Fruit fly (Drosophila melanogaster): ENCODE measurements around the gene fz2.

fz2 gene

DNA sequence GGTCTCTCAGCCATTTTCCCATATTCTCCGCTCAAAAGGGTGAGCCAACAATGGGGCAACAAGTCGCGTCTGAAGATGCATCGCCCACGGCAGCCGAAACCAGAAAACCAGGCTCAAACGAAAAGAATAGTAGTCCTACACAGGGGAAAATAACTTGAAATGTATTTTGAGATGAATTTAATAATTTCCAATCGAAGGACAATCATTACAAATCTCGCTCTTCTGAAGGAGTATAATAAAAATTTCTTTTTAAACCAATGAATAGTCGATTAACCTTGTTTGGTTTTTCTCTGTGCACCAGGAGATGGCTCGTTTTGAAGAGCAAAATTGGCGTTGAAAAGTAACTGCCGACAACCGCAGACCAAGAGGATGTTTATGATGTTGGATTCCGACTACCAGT lies 75.3 kb downstream of the fz2 start (continued):
- TF ChIP-seq hkb (optimal IDR thresholded peaks at IDR 0.05) (no peak), hkb (GFP tag; IDR thresholded peaks at IDR 0.05) (peak; percentile 47; the same call in 1 of the 2 replicates), sr (GFP tag; IDR thresholded peaks at IDR 0.05) (no peak), Aef1 (GFP tag; IDR thresholded peaks at IDR 0.05) (0 out of 3 replicates have a peak, but pooled peaks have one; percentile 26), CG3065 (GFP tag; optimal IDR thresholded peaks at IDR 0.05) (no peak), CG18599 (GFP tag; optimal IDR thresholded peaks at IDR 0.05) (peak; percentile 55), CG1024 (GFP tag; IDR thresholded peaks at IDR 0.05) (0 out of 2 replicates have a peak, but pooled peaks have one; percentile 6), ro (GFP tag; IDR thresholded peaks at IDR 0.05) (no peak), CG17802 (tag; optimal IDR thresholded peaks at IDR 0.05) (no peak)

DNA sequence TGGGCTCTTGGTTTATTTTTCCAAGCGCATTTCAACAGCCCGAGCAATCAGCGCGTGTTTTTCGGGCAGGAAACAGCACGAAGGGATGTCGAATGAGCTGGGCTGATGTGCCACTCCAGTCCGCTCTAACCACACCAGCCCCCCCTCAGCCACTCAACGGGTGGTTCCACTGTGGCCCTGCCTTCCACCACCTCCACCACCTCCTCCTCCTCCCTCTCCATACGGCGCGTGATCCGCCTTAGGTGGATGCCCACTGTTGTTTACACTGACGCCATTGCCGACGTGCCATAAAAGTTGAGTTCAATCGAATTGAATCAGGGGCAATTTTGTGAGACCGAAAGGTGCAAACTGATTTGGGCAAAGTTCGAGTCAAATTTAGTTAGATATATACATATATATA lies 76.8 kb downstream of the fz2 start:
- TF ChIP-seq CG2199 (GFP tag; IDR thresholded peaks at IDR 0.05) (peak; percentile 31; the same call in 1 of the 3 replicates), CG7839 (tag; optimal IDR thresholded peaks at IDR 0.05) (no peak), z (GFP tag; IDR thresholded peaks at IDR 0.05) (0 out of 3 replicates have a peak, but pooled peaks have one; percentile 39), Hey (tag; optimal IDR thresholded peaks at IDR 0.05) (peak; percentile 74), grau (tag; optimal IDR thresholded peaks at IDR 0.05) (peak; percentile 51), Dref (GFP tag; IDR thresholded peaks at IDR 0.05) (0 out of 2 replicates have a peak, but pooled peaks have one; percentile 5), ind (GFP tag; optimal IDR thresholded peaks at IDR 0.05) (no peak), CG10543 (GFP tag; optimal IDR thresholded peaks at IDR 0.05) (peak; percentile 38), NFAT (GFP tag; IDR thresholded peaks at IDR 0.05) (0 out of 2 replicates have a peak, but pooled peaks have one; percentile 6), crol (GFP tag; IDR thresholded peaks at IDR 0.05) (peak; percentile 92), seq (GFP tag; IDR thresholded peaks at IDR 0.05) (no peak), run (tag; optimal IDR thresholded peaks at IDR 0.05) (peak; percentile 14), org-1 (GFP tag; optimal IDR thresholded peaks at IDR 0.05) (peak; percentile 8), Deaf1 (tag; optimal IDR thresholded peaks at IDR 0.05) (peak; percentile 5), hb (GFP tag; IDR thresholded peaks at IDR 0.05; ENCODE audit: partially characterized antibody) (no peak), tx (GFP tag; optimal IDR thresholded peaks at IDR 0.05) (no peak), H15 (GFP tag; IDR thresholded peaks at IDR 0.05) (0 out of 3 replicates have a peak, but pooled peaks have one; percentile 10), pum (GFP tag; optimal IDR thresholded peaks at IDR 0.05) (no peak), H2.0 (GFP tag; IDR thresholded peaks at IDR 0.05) (no peak), eyg (GFP tag; optimal IDR thresholded peaks at IDR 0.05) (no peak), Med (GFP tag) (peak; percentile 57), sr (GFP tag; IDR thresholded peaks at IDR 0.05) (0 out of 3 replicates have a peak, but pooled peaks have one; percentile 15), CG32767 (GFP tag; IDR thresholded peaks at IDR 0.05) (0 out of 2 replicates have a peak, but pooled peaks have one; percentile 23), kni (GFP tag; optimal IDR thresholded peaks at IDR 0.05) (peak; percentile 12), tll (GFP tag; optimal IDR thresholded peaks at IDR 0.05) (no peak), CG12219 (GFP tag; optimal IDR thresholded peaks at IDR 0.05) (no peak), lmd (GFP tag; IDR thresholded peaks at IDR 0.05) (0 out of 2 replicates have a peak, but pooled peaks have one; percentile 23), zfh1 (GFP tag; IDR thresholded peaks at IDR 0.05) (0 out of 3 replicates have a peak, but pooled peaks have one; percentile 4), Rfx (GFP tag; IDR thresholded peaks at IDR 0.05) (peak; percentile 7; the same call in 1 of the 2 replicates), CG12769 (tag; optimal IDR thresholded peaks at IDR 0.05) (peak; percentile 8), abd-A (tag; optimal IDR thresholded peaks at IDR 0.05) (peak; percentile 39)

DNA sequence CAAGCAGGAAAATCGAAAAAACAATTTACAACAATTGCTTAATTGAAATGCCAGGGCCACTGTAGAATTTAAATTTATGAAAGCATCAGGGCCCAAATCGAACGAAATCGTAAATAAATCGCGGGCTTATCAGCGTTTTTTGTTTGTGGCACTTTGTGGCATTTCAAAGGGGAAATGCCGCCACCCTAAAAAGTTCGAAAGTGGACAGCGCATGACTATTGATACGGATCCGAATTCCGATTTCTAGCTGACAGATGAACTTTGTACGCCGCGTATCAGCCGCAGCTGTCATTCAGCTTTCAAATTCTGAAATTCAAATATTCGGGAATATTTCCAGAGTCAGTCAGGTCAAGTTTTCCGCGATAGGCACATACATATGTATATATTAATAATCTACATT lies 78.9 kb downstream of the fz2 start:
- TF ChIP-seq CG10543 (GFP tag; optimal IDR thresholded peaks at IDR 0.05) (peak; percentile 4), sqz (GFP tag; optimal IDR thresholded peaks at IDR 0.05) (peak; percentile 46), Hey (tag; optimal IDR thresholded peaks at IDR 0.05) (no peak), Med (GFP tag) (peak; percentile 8), sd (tag; optimal IDR thresholded peaks at IDR 0.05) (peak; percentile 79), CG34376 (GFP tag; optimal IDR thresholded peaks at IDR 0.05) (peak; percentile 89), sug (tag; optimal IDR thresholded peaks at IDR 0.05) (peak; percentile 78), Hr78 (GFP tag; optimal IDR thresholded peaks at IDR 0.05) (peak in 1 of 2 experiments; percentile 77), pan (optimal IDR thresholded peaks at IDR 0.05) (no peak), pan (GFP tag; optimal IDR thresholded peaks at IDR 0.05 in 1 of 2, IDR thresholded peaks at IDR 0.05 in 1 of 2) (peak in 1 of 2 experiments; percentile 41), CG17361 (GFP tag; IDR thresholded peaks at IDR 0.05) (no peak), cwo (GFP tag; optimal IDR thresholded peaks at IDR 0.05) (peak; percentile 26), CG13894 (tag; optimal IDR thresholded peaks at IDR 0.05) (no peak), CG7786 (GFP tag; optimal IDR thresholded peaks at IDR 0.05) (no peak)
